Worm (Caenorhabditis elegans) whole organism, late embryonic: ENCODE measurements around the gene gtl-1.
A peak's percentile ranks its signal among the peaks of the same experiment; 100 is the strongest.
"Not testable (repeated sequence)": the region's sequence is repeated elsewhere in the genome, so short reads cannot be mapped to it uniquely, and the experiment has no call there.

Experiments
- C38D4.7 ChIP-seq: fragments of 200-800 bp; sonication (Bioruptor generic); optimal IDR thresholded peaks from 2 replicates; lab custom pipeline; 2018; ENCODE audit warnings: mild to moderate bottlenecking, missing genetic modification characterization, moderate library complexity, missing compliant biosample characterization
- F13H6.1 ChIP-seq: sonication (generic microtip); optimal IDR thresholded peaks from 2 replicates; lab custom pipeline; 2016; ENCODE audit warnings: missing genetic modification characterization, missing compliant biosample characterization
- K02D7.2 ChIP-seq: sonication (generic microtip); optimal IDR thresholded peaks from 2 replicates; lab custom pipeline; 2017; ENCODE audit warnings: mild to moderate bottlenecking, missing genetic modification characterization, missing compliant biosample characterization
- K09A11.1 ChIP-seq: sonication (generic microtip); optimal IDR thresholded peaks from 2 replicates; lab custom pipeline; 2017; ENCODE audit warnings: antibody characterized with exemption, mild to moderate bottlenecking, missing genetic modification characterization, missing compliant biosample characterization; ENCODE audit not compliant: insufficient read depth
- T23F11.4 ChIP-seq: fragments of 200-800 bp; sonication (Bioruptor generic); optimal IDR thresholded peaks from 2 replicates; lab custom pipeline; 2018; ENCODE audit warnings: mild to moderate bottlenecking, missing genetic modification characterization, missing compliant biosample characterization
- Y22D7AL.16 ChIP-seq: sonication (generic microtip); optimal IDR thresholded peaks from 2 replicates; lab custom pipeline; 2016; ENCODE audit warnings: missing genetic modification characterization, missing compliant biosample characterization
- ama-1 ChIP-seq: fragments of 150-350 bp; optimal IDR thresholded peaks from 2 replicates; lab custom pipeline; 2014
- ceh-19 ChIP-seq: fragments of 200-800 bp; sonication (Bioruptor generic); optimal IDR thresholded peaks from 2 replicates; lab custom pipeline; 2018; ENCODE audit warnings: mild to moderate bottlenecking, missing genetic modification characterization, missing compliant biosample characterization
- ceh-22 ChIP-seq: sonication (generic microtip); optimal IDR thresholded peaks from 2 replicates; lab custom pipeline; 2017; ENCODE audit warnings: missing biosample characterization, missing genetic modification characterization
- ceh-24 ChIP-seq: sonication (generic microtip); optimal IDR thresholded peaks from 2 replicates; lab custom pipeline; 2016; ENCODE audit warnings: mild to moderate bottlenecking, missing genetic modification characterization, missing compliant biosample characterization
- ceh-45 ChIP-seq: fragments of 200-800 bp; sonication (Bioruptor generic); IDR thresholded peaks from 2 replicates; pipeline ENCODE4 v1.3.6; 2022; ENCODE audit warnings: missing genetic modification reagents, missing genetic modification characterization, missing compliant biosample characterization
- ceh-48 ChIP-seq: sonication (generic microtip); optimal IDR thresholded peaks from 2 replicates; lab custom pipeline; 2016; ENCODE audit warnings: missing genetic modification characterization, inconsistent platforms, missing compliant biosample characterization
- ceh-6 ChIP-seq: fragments of 200-800 bp; sonication (Bioruptor generic); optimal IDR thresholded peaks from 2 replicates; lab custom pipeline; 2018; ENCODE audit warnings: mild to moderate bottlenecking, missing genetic modification characterization, missing compliant biosample characterization
- dmd-4 ChIP-seq: sonication (generic microtip); optimal IDR thresholded peaks from 2 replicates; lab custom pipeline; 2016; ENCODE audit warnings: borderline replicate concordance, missing genetic modification characterization, missing compliant biosample characterization
- dve-1 ChIP-seq: sonication (generic microtip); optimal IDR thresholded peaks from 2 replicates; lab custom pipeline; 2017; ENCODE audit warnings: antibody characterized with exemption, mild to moderate bottlenecking, missing genetic modification characterization, missing compliant biosample characterization
- elt-2 ChIP-seq: sonication (generic microtip); optimal IDR thresholded peaks from 2 replicates; lab custom pipeline; 2016; ENCODE audit warnings: missing genetic modification reagents, missing genetic modification characterization, missing compliant biosample characterization
- eyg-1 ChIP-seq: sonication (generic microtip); optimal IDR thresholded peaks from 2 replicates; lab custom pipeline; 2016; ENCODE audit warnings: missing genotype, missing genetic modification characterization, missing compliant biosample characterization
- fax-1 ChIP-seq: sonication (generic microtip); optimal IDR thresholded peaks from 2 replicates; lab custom pipeline; 2016; ENCODE audit warnings: missing genotype, missing genetic modification characterization, missing compliant biosample characterization
- fkh-6 ChIP-seq: sonication (generic microtip); optimal IDR thresholded peaks from 2 replicates; lab custom pipeline; 2016; ENCODE audit warnings: missing genetic modification characterization, missing compliant biosample characterization
- gmeb-2 ChIP-seq: sonication (generic microtip); optimal IDR thresholded peaks from 2 replicates; lab custom pipeline; 2016; ENCODE audit warnings: missing genetic modification characterization, inconsistent platforms, missing compliant biosample characterization
- hlh-13 ChIP-seq: fragments of 200-800 bp; sonication (Bioruptor generic); optimal IDR thresholded peaks from 2 replicates; lab custom pipeline; 2018; ENCODE audit warnings: mild to moderate bottlenecking, missing genetic modification characterization, missing compliant biosample characterization
- hlh-15 ChIP-seq: sonication (generic microtip); optimal IDR thresholded peaks from 2 replicates; lab custom pipeline; 2016; ENCODE audit warnings: missing genetic modification characterization, missing compliant biosample characterization
- lin-11 ChIP-seq: fragments of 200-800 bp; sonication (Bioruptor generic); optimal IDR thresholded peaks from 2 replicates; lab custom pipeline; 2018; ENCODE audit warnings: mild to moderate bottlenecking, missing genetic modification characterization, missing compliant biosample characterization
- pag-3 ChIP-seq: sonication (generic microtip); optimal IDR thresholded peaks from 2 replicates; lab custom pipeline; 2016; ENCODE audit warnings: missing compliant biosample characterization, missing genetic modification characterization, borderline replicate concordance
- pat-9 ChIP-seq: fragments of 200-800 bp; sonication (Bioruptor generic); optimal IDR thresholded peaks from 2 replicates; lab custom pipeline; 2018; ENCODE audit warnings: mild to moderate bottlenecking, missing genetic modification characterization, moderate library complexity, missing compliant biosample characterization
- pha-2 ChIP-seq: sonication (generic microtip); optimal IDR thresholded peaks from 2 replicates; lab custom pipeline; 2017; ENCODE audit warnings: mild to moderate bottlenecking, missing genetic modification characterization, missing compliant biosample characterization
- pha-4 ChIP-seq: fragments of 150-350 bp; optimal IDR thresholded peaks from 2 replicates; lab custom pipeline; 2018; ENCODE audit warnings: missing biosample characterization, missing genetic modification reagents, missing genetic modification characterization
- ref-2 ChIP-seq: sonication (generic microtip); optimal IDR thresholded peaks from 2 replicates; lab custom pipeline; 2016; ENCODE audit warnings: missing genetic modification characterization, missing compliant biosample characterization
- sdc-2 ChIP-seq: sonication (generic microtip); optimal IDR thresholded peaks from 2 replicates; lab custom pipeline; 2016; ENCODE audit warnings: missing genotype, missing genetic modification characterization, missing compliant biosample characterization
- sox-4 ChIP-seq: sonication (generic microtip); optimal IDR thresholded peaks from 2 replicates; lab custom pipeline; 2017; ENCODE audit warnings: mild to moderate bottlenecking, missing genetic modification characterization, inconsistent platforms, missing compliant biosample characterization
- syd-9 ChIP-seq: sonication (generic microtip); optimal IDR thresholded peaks from 2 replicates; lab custom pipeline; 2016; ENCODE audit warnings: mild to moderate bottlenecking, missing genetic modification characterization, moderate library complexity, missing compliant biosample characterization
- tbx-2 ChIP-seq: sonication (generic microtip); optimal IDR thresholded peaks from 2 replicates; lab custom pipeline; 2016; ENCODE audit warnings: missing genetic modification characterization, missing compliant biosample characterization

The gtl-1 gene

DNA sequence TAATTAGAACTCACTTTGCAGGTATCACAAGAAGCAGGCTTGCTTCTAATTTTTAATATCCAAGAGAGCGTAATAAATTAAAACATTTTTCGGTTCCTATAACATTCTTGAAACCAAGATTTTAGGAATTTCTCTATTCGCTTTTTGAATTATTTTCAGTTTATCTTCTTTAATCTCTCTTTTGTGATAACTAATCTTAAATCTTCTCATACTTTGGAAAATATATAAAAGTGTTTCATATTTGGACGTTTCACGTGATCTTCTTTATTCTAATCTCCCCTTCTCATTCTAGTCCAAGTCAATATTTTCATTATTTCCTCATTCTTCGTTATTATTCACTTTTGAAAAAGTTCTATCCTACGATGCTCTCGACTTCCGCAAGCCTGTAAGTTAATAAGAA is 2.2 kb upstream of the gtl-1 start, which contains the start of gene F54D1.1 (continued):
- TF ChIP-seq lin-11 (tag; lab: Kevin White, UChicago) (no peak), dmd-4 (tag; lab: Kevin White, UChicago) (no peak), C38D4.7 (GFP tag; lab: Kevin White, UChicago) (no peak)

DNA sequence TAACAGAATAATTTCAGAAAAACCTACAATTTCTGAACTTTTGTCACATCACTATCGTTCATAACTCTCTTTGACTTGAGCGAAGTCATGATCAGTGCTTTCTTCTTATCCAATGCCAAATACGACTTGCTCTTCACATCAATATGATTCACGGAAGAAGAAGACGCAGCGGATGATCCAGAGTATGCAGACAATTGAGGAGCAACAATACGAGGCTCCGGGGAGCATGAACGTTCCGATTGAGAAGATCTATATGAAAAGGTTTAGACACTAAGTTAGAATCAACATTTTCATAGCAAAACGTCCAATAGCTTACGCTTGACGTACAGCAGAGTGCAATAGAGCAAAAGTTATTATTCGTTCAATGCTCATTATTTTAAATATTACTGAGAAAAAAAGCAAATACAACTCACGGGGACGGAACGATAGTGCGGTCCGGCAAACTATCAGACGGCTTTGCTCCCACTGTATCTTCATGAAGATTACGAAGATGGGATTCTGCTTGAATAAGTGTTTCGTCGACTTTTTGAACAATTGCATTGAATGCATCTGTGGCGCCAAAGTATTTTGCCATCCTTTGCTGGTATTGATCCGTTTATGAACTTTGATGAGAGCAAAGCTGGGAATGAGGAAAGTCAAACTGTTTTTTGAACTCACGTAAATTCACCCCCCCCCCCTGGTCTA is 1.4 kb upstream of the gtl-1 start, which contains the start of gene C05C12.5:
TSS of gene C05C12.5 (minus strand) at position 642 of the 684 bp plus-strand sequence.
- no peak for TF ChIP-seq tbx-2
- no peak for TF ChIP-seq sox-4
- TF ChIP-seq ceh-22 (tag; lab: Kevin White, UChicago): no peak
- TF ChIP-seq sdc-2 (tag; lab: Kevin White, UChicago): no peak
- no peak for TF ChIP-seq hlh-15 (tag; lab: Kevin White, UChicago)
- no peak for TF ChIP-seq fax-1 (tag; lab: Kevin White, UChicago)
- no peak for TF ChIP-seq ceh-48 (tag; lab: Kevin White, UChicago)
- TF ChIP-seq dve-1: no peak
- TF ChIP-seq eyg-1: no peak
- TF ChIP-seq ceh-6 (GFP tag; lab: Kevin White, UChicago): no peak

DNA sequence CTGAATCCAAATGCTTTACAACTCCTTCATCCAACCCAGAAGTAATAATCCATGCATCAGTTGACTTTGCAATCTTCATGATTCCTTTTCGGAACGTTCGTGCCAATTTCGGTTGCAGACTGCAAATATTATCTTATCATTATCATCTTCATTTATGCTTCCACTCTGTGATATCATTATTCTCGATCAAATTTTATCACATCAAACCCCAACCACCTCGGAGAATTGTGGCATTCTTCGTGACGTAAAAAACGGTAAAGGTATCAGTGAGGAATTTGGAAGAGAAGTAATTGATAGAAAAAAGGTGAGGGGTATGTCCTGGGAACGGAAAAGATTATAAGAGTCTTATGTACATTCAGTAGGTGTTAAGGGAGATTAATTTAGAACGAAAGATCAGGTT is 1.9 kb downstream of the gtl-1 start:
- TF ChIP-seq K02D7.2 (tag; lab: Kevin White, UChicago) (no peak), elt-2 (tag; lab: Kevin White, UChicago) (peak; percentile 18)

DNA sequence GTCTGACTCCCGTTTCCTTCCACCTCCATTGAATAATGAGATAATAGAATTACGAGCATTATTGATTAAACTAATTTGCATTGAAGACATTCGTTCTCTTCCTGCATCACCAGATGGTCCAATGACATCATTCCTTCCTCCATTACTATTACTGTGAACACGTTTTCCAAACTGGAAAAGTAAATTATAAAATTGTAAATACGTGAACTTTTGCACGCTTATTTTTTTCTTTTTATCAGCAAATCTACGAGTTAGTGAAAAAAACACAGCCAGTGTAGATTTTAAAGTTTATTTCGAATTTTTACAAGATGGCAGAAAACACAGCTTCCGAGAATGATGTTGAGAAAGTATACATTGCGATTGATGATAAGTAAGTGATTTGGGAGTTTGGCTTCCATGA is 5.6 kb downstream of the gtl-1 start, which contains the start of gene C05C12.1:
TSS of gene C05C12.1 (plus strand) at position 301 of the 400 bp plus-strand sequence.
- not testable (repeated sequence) for TF ChIP-seq syd-9 (tag; lab: Kevin White, UChicago); ceh-6 (GFP tag; lab: Kevin White, UChicago); fkh-6 (tag; lab: Kevin White, UChicago)

DNA sequence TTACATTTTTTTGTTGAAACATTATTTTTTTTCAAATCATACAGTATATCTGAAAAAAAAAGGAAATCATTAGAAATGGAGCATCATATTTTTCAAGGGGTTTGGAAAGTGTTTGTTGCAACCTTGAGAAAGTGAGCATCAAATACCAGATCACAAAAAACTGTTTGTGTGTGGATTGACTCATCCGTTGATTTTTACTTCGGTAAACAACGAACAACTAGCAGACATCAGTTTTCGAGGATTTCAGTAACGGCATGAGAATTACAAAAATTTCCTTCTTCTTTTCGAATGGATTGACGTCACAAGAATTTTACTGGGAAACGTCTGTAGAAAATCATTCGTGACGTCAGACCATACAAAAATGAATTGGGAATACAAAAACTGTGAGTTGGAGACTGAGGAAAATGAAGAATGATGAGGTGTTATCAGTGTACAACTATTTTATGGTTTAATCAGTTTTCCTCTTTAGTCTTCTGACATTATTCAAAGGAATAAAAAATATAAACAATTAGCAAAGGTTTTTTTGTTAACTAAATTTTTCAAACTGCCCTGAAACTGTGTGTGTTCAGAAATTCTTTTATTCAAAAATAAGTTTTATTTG is 11.2 kb downstream of the gtl-1 start, which contains the start of gene C05C12.4:
TSS of gene C05C12.4 (minus strand) at position 51 of the 601 bp plus-strand sequence.
- TF ChIP-seq F13H6.1: no peak
- TF ChIP-seq ceh-45 (GFP tag; lab: Robert Waterston, UW): no peak
- no peak for TF ChIP-seq fax-1 (tag; lab: Kevin White, UChicago)
- no peak for TF ChIP-seq ceh-22 (tag; lab: Kevin White, UChicago)

DNA sequence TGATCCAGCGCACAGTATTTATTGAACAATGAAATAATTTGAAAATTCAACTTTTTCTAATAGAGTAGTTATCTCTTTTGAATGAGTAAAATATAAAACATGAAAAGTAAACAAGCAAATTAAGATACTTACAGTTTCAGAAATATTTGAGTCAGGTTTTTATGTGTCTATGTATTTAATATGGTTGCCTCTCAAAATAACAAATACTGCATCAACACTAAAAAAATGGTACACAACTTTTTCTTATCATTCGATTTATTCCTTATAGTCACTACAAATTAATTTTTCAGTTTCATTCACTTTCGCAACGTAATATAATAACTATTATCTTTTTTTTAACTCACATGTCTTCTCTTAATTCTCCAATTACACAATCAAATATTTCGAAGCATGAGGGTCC is 11.9 kb downstream of the gtl-1 start:
- no peak for TF ChIP-seq T23F11.4
- TF ChIP-seq ceh-24 (tag; lab: Kevin White, UChicago): no peak
- no peak for TF ChIP-seq syd-9 (tag; lab: Kevin White, UChicago)
- no peak for TF ChIP-seq K09A11.1 (tag; lab: Kevin White, UChicago)
- TF ChIP-seq pha-2: no peak
- TF ChIP-seq pha-4 (tag; lab: Kevin White, UChicago): no peak
- TF ChIP-seq ama-1 (lab: Kevin White, UChicago): no peak
- TF ChIP-seq, all 69 proteins: peak for 0

DNA sequence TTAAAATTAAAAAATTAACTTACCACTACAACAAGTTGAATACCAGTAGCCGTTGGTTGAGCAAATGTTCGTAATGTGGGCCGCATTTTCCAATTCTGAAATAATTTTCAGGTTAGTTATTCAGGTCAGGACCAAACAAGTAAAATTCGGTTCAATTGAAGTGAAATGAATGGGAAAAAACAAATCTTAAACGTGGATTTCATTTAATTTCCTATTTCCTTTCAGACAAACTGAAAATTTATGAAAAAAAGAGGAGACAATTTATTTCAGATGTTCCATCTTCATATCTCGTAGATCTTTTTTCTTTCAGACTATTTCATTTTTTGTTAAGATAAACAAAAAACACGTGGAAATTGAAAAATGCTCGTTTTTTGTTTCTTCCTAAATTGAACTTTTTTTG is 18.0 kb downstream of the gtl-1 start, which contains the start of gene C05C12.6:
TSS of gene C05C12.6 (minus strand) at position 101 of the 400 bp plus-strand sequence.
- TF ChIP-seq gmeb-2 (tag; lab: Kevin White, UChicago): no peak
- TF ChIP-seq pag-3 (tag; lab: Kevin White, UChicago): no peak
- no peak for TF ChIP-seq tbx-2
- no peak for TF ChIP-seq ref-2 (tag; lab: Kevin White, UChicago)
- TF ChIP-seq dmd-4 (tag; lab: Kevin White, UChicago): no peak
- TF ChIP-seq elt-2 (tag; lab: Kevin White, UChicago): no peak
- no peak for TF ChIP-seq F13H6.1
- TF ChIP-seq hlh-13 (GFP tag; lab: Kevin White, UChicago): no peak
- no peak for TF ChIP-seq ceh-19 (GFP tag; lab: Kevin White, UChicago)
- TF ChIP-seq Y22D7AL.16 (tag; lab: Kevin White, UChicago): no peak
- TF ChIP-seq pha-2: no peak
- TF ChIP-seq pat-9 (tag; lab: Kevin White, UChicago): no peak
- TF ChIP-seq, all 69 proteins: peak for 0
